Fruit fly (Drosophila melanogaster) whole organism, embryonic: ENCODE measurements around the gene isoQC.

Experiments
- Atf-2 ChIP-seq: fragments of 200-800 bp; sonication (Bioruptor generic); optimal IDR thresholded peaks from 2 replicates; lab custom pipeline; 2016; ENCODE audit warnings: missing biosample characterization, missing genetic modification characterization
- CG10462 ChIP-seq: fragments of 200-800 bp; sonication (Bioruptor generic); optimal IDR thresholded peaks from 2 replicates; lab custom pipeline; 2016; ENCODE audit warnings: missing biosample characterization, missing genetic modification characterization
- CG10565 ChIP-seq: fragments of 200-800 bp; sonication (Bioruptor generic); optimal IDR thresholded peaks from 3 replicates; lab custom pipeline; 2016; ENCODE audit warnings: missing biosample characterization, mild to moderate bottlenecking, missing genetic modification characterization
- CG11085 ChIP-seq: fragments of 200-800 bp; sonication (Bioruptor generic); IDR thresholded peaks from 2 replicates; pipeline ENCODE4 v1.3.6; 2022; ENCODE audit warnings: missing biosample characterization, missing genetic modification characterization
- CG11093 ChIP-seq: fragments of 200-800 bp; sonication (Bioruptor generic); IDR thresholded peaks from 3 replicates; pipeline ENCODE4 v1.3.6; 2022; ENCODE audit warnings: missing biosample characterization, missing genetic modification characterization
- CG13123 ChIP-seq: fragments of 200-800 bp; sonication (Bioruptor generic); optimal IDR thresholded peaks from 2 replicates; lab custom pipeline; 2016; ENCODE audit warnings: missing biosample characterization, missing genetic modification characterization
- CG14441 ChIP-seq: fragments of 200-800 bp; sonication (Bioruptor generic); IDR thresholded peaks from 2 replicates; pipeline ENCODE4 v1.3.6; 2022; ENCODE audit warnings: missing biosample characterization, missing genetic modification characterization
- CG15073 ChIP-seq: fragments of 200-800 bp; sonication (Bioruptor generic); optimal IDR thresholded peaks from 2 replicates; lab custom pipeline; 2016; ENCODE audit warnings: missing biosample characterization, missing genetic modification characterization
- CG31224 ChIP-seq: fragments of 200-800 bp; sonication (Bioruptor generic); IDR thresholded peaks from 2 replicates; pipeline ENCODE4 v1.3.6; 2022; ENCODE audit warnings: missing biosample characterization, missing genetic modification characterization
- CG31388 ChIP-seq: fragments of 200-800 bp; sonication (Bioruptor generic); optimal IDR thresholded peaks from 2 replicates; lab custom pipeline; 2016; ENCODE audit warnings: missing biosample characterization, missing genetic modification characterization
- CG34224 ChIP-seq: fragments of 200-800 bp; sonication (Bioruptor generic); IDR thresholded peaks from 3 replicates; pipeline ENCODE4 v1.3.6; 2022; ENCODE audit warnings: missing biosample characterization, missing genetic modification characterization; ENCODE audit not compliant: partially characterized antibody
- CG4707 ChIP-seq: fragments of 200-800 bp; sonication (Bioruptor generic); optimal IDR thresholded peaks from 2 replicates; lab custom pipeline; 2018; ENCODE audit warnings: missing biosample characterization, mild to moderate bottlenecking, missing genetic modification characterization, moderate library complexity
- CG4854 ChIP-seq: fragments of 200-800 bp; sonication (Bioruptor generic); optimal IDR thresholded peaks from 2 replicates; lab custom pipeline; 2016; ENCODE audit warnings: missing biosample characterization, missing genetic modification characterization, inconsistent platforms
- CG5953 ChIP-seq: fragments of 200-800 bp; sonication (Bioruptor generic); IDR thresholded peaks from 2 replicates; pipeline ENCODE4 v1.3.6; 2022; ENCODE audit warnings: missing biosample characterization, missing genetic modification characterization
- CG6765 ChIP-seq: fragments of 200-800 bp; sonication (Bioruptor generic); optimal IDR thresholded peaks from 3 replicates; lab custom pipeline; 2017; ENCODE audit warnings: missing biosample characterization, mild to moderate bottlenecking, missing genetic modification characterization
- CG7745 ChIP-seq: fragments of 200-800 bp; sonication (Bioruptor generic); optimal IDR thresholded peaks from 2 replicates; lab custom pipeline; 2018; ENCODE audit warnings: missing biosample characterization, mild to moderate bottlenecking, missing genetic modification characterization, moderate library complexity
- CG7987 ChIP-seq: fragments of 200-800 bp; sonication (Bioruptor generic); optimal IDR thresholded peaks from 2 replicates; lab custom pipeline; 2018; ENCODE audit warnings: missing biosample characterization, mild to moderate bottlenecking, missing genetic modification characterization, moderate library complexity
- CG8281 ChIP-seq: fragments of 200-800 bp; sonication (Bioruptor generic); optimal IDR thresholded peaks from 2 replicates; lab custom pipeline; 2018; ENCODE audit warnings: missing biosample characterization, mild to moderate bottlenecking, missing genetic modification characterization, moderate library complexity
- CG8765 ChIP-seq: fragments of 200-800 bp; sonication (Bioruptor generic); IDR thresholded peaks from 2 replicates; pipeline ENCODE4 v1.3.6; 2022; ENCODE audit warnings: missing biosample characterization, missing genetic modification characterization
- Dbx ChIP-seq: fragments of 200-800 bp; sonication (Bioruptor generic); IDR thresholded peaks from 3 replicates; pipeline ENCODE4 v1.3.6; 2022; ENCODE audit warnings: missing biosample characterization, missing genetic modification characterization
- Gsc ChIP-seq: fragments of 200-800 bp; sonication (Bioruptor generic); IDR thresholded peaks from 2 replicates; pipeline ENCODE4 v1.3.6; 2022; ENCODE audit warnings: missing biosample characterization, missing genetic modification characterization
- HLH54F ChIP-seq: fragments of 200-800 bp; sonication (Bioruptor generic); optimal IDR thresholded peaks from 3 replicates; lab custom pipeline; 2016; ENCODE audit warnings: missing biosample characterization, missing genetic modification characterization
- HmgD ChIP-seq: fragments of 200-800 bp; sonication (Bioruptor generic); optimal IDR thresholded peaks from 3 replicates; lab custom pipeline; 2016; ENCODE audit warnings: missing biosample characterization, missing genetic modification characterization
- Med ChIP-seq: fragments of 200-800 bp; sonication (Bioruptor generic); peaks from one replicate; lab custom pipeline; 2016; ENCODE audit warnings: missing biosample characterization, missing genetic modification characterization, mild to moderate bottlenecking, inconsistent platforms, moderate library complexity
- Sry-β ChIP-seq: fragments of 200-800 bp; sonication (Bioruptor generic); optimal IDR thresholded peaks from 2 replicates; lab custom pipeline; 2018; ENCODE audit warnings: missing biosample characterization, mild to moderate bottlenecking, missing genetic modification characterization, moderate library complexity
- Ssrp ChIP-seq: fragments of 200-800 bp; sonication (Bioruptor generic); optimal IDR thresholded peaks from 2 replicates; lab custom pipeline; 2018; ENCODE audit warnings: missing biosample characterization, mild to moderate bottlenecking, missing genetic modification characterization, moderate library complexity
- amos ChIP-seq: fragments of 200-800 bp; sonication (Bioruptor generic); IDR thresholded peaks from 2 replicates; pipeline ENCODE4 v1.3.6; 2022; ENCODE audit warnings: missing biosample characterization, missing genetic modification characterization; ENCODE audit not compliant: partially characterized antibody
- bowl ChIP-seq: fragments of 200-800 bp; sonication (Bioruptor generic); IDR thresholded peaks from 2 replicates; pipeline ENCODE4 v1.3.6; 2022; ENCODE audit warnings: missing biosample characterization, missing genetic modification characterization
- caup ChIP-seq: fragments of 200-800 bp; sonication (Bioruptor generic); optimal IDR thresholded peaks from 3 replicates; lab custom pipeline; 2017; ENCODE audit warnings: missing biosample characterization, mild to moderate bottlenecking, missing genetic modification characterization, moderate library complexity; ENCODE audit not compliant: severe bottlenecking
- chn ChIP-seq: fragments of 200-800 bp; sonication (Bioruptor generic); optimal IDR thresholded peaks from 2 replicates; lab custom pipeline; 2016; ENCODE audit warnings: missing biosample characterization, missing genetic modification characterization
- crol ChIP-seq: fragments of 200-800 bp; sonication (Bioruptor generic); IDR thresholded peaks from 2 replicates; pipeline ENCODE4 v1.3.6; 2022; ENCODE audit warnings: missing biosample characterization, missing genetic modification characterization
- da ChIP-seq: fragments of 200-800 bp; sonication (Bioruptor generic); optimal IDR thresholded peaks from 2 replicates; lab custom pipeline; 2016; ENCODE audit warnings: missing biosample characterization, missing genetic modification characterization
- danr ChIP-seq: fragments of 200-800 bp; sonication (Bioruptor generic); IDR thresholded peaks from 2 replicates; pipeline ENCODE4 v1.3.6; 2022; ENCODE audit warnings: missing biosample characterization, missing genetic modification characterization
- dimm ChIP-seq: fragments of 200-800 bp; sonication (Bioruptor generic); IDR thresholded peaks from 2 replicates; pipeline ENCODE4 v1.3.6; 2022; ENCODE audit warnings: missing biosample characterization, missing genetic modification characterization
- dysf ChIP-seq: fragments of 200-800 bp; sonication (Bioruptor generic); IDR thresholded peaks from 3 replicates; pipeline ENCODE4 v1.3.6; 2022; ENCODE audit warnings: missing biosample characterization, missing genetic modification characterization
- eve ChIP-seq, 2 experiments: fragments of >200 bp; optimal IDR thresholded peaks; 2 replicates each; lab custom pipeline; 2017; ENCODE audit warnings: missing biosample characterization in 2 of 2, missing genetic modification characterization in 2 of 2
- exex ChIP-seq: fragments of 200-800 bp; sonication (Bioruptor generic); optimal IDR thresholded peaks from 4 replicates; lab custom pipeline; 2018; ENCODE audit warnings: missing biosample characterization, mild to moderate bottlenecking, missing genetic modification characterization, moderate library complexity
- fd3F ChIP-seq: fragments of 200-800 bp; sonication (Bioruptor generic); optimal IDR thresholded peaks from 2 replicates; lab custom pipeline; 2018; ENCODE audit warnings: missing biosample characterization, mild to moderate bottlenecking, missing genetic modification characterization, moderate library complexity
- klu ChIP-seq: fragments of 200-800 bp; sonication (Bioruptor generic); IDR thresholded peaks from 2 replicates; pipeline ENCODE4 v1.3.6; 2022; ENCODE audit warnings: missing biosample characterization, missing genetic modification characterization
- knrl ChIP-seq: fragments of 200-800 bp; sonication (Bioruptor generic); IDR thresholded peaks from 3 replicates; pipeline ENCODE4 v1.3.6; 2022; ENCODE audit warnings: missing biosample characterization, missing genetic modification characterization; ENCODE audit not compliant: partially characterized antibody
- lab ChIP-seq: fragments of 200-800 bp; sonication (Bioruptor generic); optimal IDR thresholded peaks from 3 replicates; lab custom pipeline; 2017; ENCODE audit warnings: missing biosample characterization, missing genetic modification characterization, mild to moderate bottlenecking, moderate library complexity, missing genetic modification reagents
- odd ChIP-seq: fragments of 200-800 bp; sonication (Bioruptor generic); optimal IDR thresholded peaks from 2 replicates; lab custom pipeline; 2017; ENCODE audit warnings: missing biosample characterization, mild to moderate bottlenecking, missing genetic modification characterization
- prd ChIP-seq, 3 experiments: fragments of >200 bp in 2 of 3; fragments of 200-800 bp in 1 of 3; sonication (Bioruptor generic) in 1 of 3; optimal IDR thresholded peaks in 2 of 3; IDR thresholded peaks in 1 of 3; 2 replicates in 2 of 3; 3 replicates in 1 of 3; pipeline versions ENCODE4 v1.3.6 to Lab custom; 2017 to 2022; ENCODE audit warnings: missing biosample characterization in 1 of 3, missing genetic modification characterization in 1 of 3
- psq ChIP-seq: fragments of 200-800 bp; sonication (Bioruptor generic); optimal IDR thresholded peaks from 2 replicates; lab custom pipeline; 2017; ENCODE audit warnings: missing biosample characterization, missing genetic modification characterization
- salm ChIP-seq: fragments of 200-800 bp; sonication (Bioruptor generic); optimal IDR thresholded peaks from 2 replicates; lab custom pipeline; 2018; ENCODE audit warnings: missing biosample characterization, mild to moderate bottlenecking, missing genetic modification characterization
- scrt ChIP-seq: fragments of 200-800 bp; sonication (Bioruptor generic); optimal IDR thresholded peaks from 2 replicates; lab custom pipeline; 2018; ENCODE audit warnings: missing biosample characterization, mild to moderate bottlenecking, missing genetic modification characterization, moderate library complexity
- sqz ChIP-seq: fragments of 200-800 bp; sonication (Bioruptor generic); optimal IDR thresholded peaks from 3 replicates; lab custom pipeline; 2018; ENCODE audit warnings: missing biosample characterization, mild to moderate bottlenecking, missing genetic modification characterization
- unpg ChIP-seq: fragments of 200-800 bp; sonication (Bioruptor generic); optimal IDR thresholded peaks from 3 replicates; lab custom pipeline; 2018; ENCODE audit warnings: missing biosample characterization, mild to moderate bottlenecking, missing genetic modification characterization, moderate library complexity
- yki ChIP-seq: fragments of >200 bp; optimal IDR thresholded peaks from 3 replicates; lab custom pipeline; 2018
- zfh1 ChIP-seq: fragments of 200-800 bp; sonication (Bioruptor generic); IDR thresholded peaks from 3 replicates; pipeline ENCODE4 v1.3.6; 2022; ENCODE audit warnings: missing biosample characterization, missing genetic modification characterization

isoQC gene

dm6 chr3L:20526196-20526740 is 52.0 kb downstream of the isoQC start, which contains the start of gene Nubp2 (continued):
- TF ChIP-seq scrt (GFP tag; lab: Kevin White, UChicago) (peak; percentile 96), Atf-2 (peak; percentile 91), knrl (GFP tag; lab: Robert Waterston, UW) (peak; percentile 28; the same call in 1 of the 3 replicates), psq (GFP tag; lab: Kevin White, UChicago) (peak; percentile 85), CG10565 (GFP tag; lab: Kevin White, UChicago) (peak; percentile 78), amos (no peak), CG14441 (peak; percentile 90), klu (GFP tag; lab: Robert Waterston, UW) (peak; percentile 94), Ssrp (tag; lab: Kevin White, UChicago) (peak; percentile 97), yki (lab: Kevin White, UChicago) (peak; percentile 1), prd (optimal IDR thresholded peaks at IDR 0.05; lab: Kevin White, UChicago) (no peak), prd (GFP tag; IDR thresholded peaks at IDR 0.05; lab: Robert Waterston, UW) (peak; percentile 97), CG13123 (GFP tag; lab: Kevin White, UChicago) (peak; percentile 93), CG31224 (GFP tag; lab: Robert Waterston, UW) (peak; percentile 89), unpg (GFP tag; lab: Kevin White, UChicago) (peak; percentile 95), CG8765 (GFP tag; lab: Robert Waterston, UW) (peak; percentile 88), Med (GFP tag; lab: Kevin White, UChicago) (peak; percentile 98), lab (GFP tag; lab: Kevin White, UChicago) (peak; percentile 96), CG6765 (GFP tag; lab: Kevin White, UChicago) (peak; percentile 89), exex (tag; lab: Kevin White, UChicago) (peak; percentile 89), CG4854 (peak; percentile 87), odd (GFP tag; lab: Kevin White, UChicago) (peak; percentile 90), HmgD (GFP tag; lab: Kevin White, UChicago) (peak; percentile 40), CG7745 (tag; lab: Kevin White, UChicago) (no peak), caup (GFP tag; lab: Kevin White, UChicago) (peak; percentile 93), CG8281 (tag; lab: Kevin White, UChicago) (peak; percentile 85), HLH54F (GFP tag; lab: Kevin White, UChicago) (peak; percentile 97), zfh1 (GFP tag; lab: Robert Waterston, UW) (peak; percentile 91), eve (GFP tag; optimal IDR thresholded peaks at IDR 0.05; lab: Kevin White, UChicago) (peak; percentile 79 to 97), dysf (GFP tag; lab: Robert Waterston, UW) (peak; percentile 95), crol (GFP tag; lab: Robert Waterston, UW) (no peak), CG11085 (GFP tag; lab: Robert Waterston, UW) (peak; percentile 90), Gsc (GFP tag; lab: Robert Waterston, UW) (no peak; the same call in 1 of the 2 replicates), Dbx (peak; percentile 95), danr (GFP tag; lab: Robert Waterston, UW) (peak; percentile 87), CG11093 (GFP tag; lab: Robert Waterston, UW) (peak; percentile 92), CG7987 (GFP tag; lab: Kevin White, UChicago) (peak; percentile 89), CG15073 (GFP tag; lab: Kevin White, UChicago) (peak; percentile 78), sqz (GFP tag; lab: Kevin White, UChicago) (peak; percentile 90), bowl (GFP tag; lab: Robert Waterston, UW) (peak; percentile 61; the same call in 1 of the 2 replicates), CG5953 (peak; percentile 65; the same call in 1 of the 2 replicates), chn (GFP tag; lab: Kevin White, UChicago) (peak; percentile 94), CG10462 (GFP tag; lab: Kevin White, UChicago) (peak; percentile 91), Sry-β (GFP tag; lab: Kevin White, UChicago) (peak; percentile 62), fd3F (GFP tag; lab: Kevin White, UChicago) (peak; percentile 95), da (GFP tag; lab: Kevin White, UChicago) (peak; percentile 86), CG4707 (GFP tag; lab: Kevin White, UChicago) (peak; percentile 65), CG31388 (GFP tag; lab: Kevin White, UChicago) (peak; percentile 87), dimm (GFP tag; lab: Robert Waterston, UW) (peak; percentile 82), salm (tag; lab: Kevin White, UChicago) (peak; percentile 84), CG34224 (GFP tag; lab: Robert Waterston, UW) (no peak)
